Worm (Caenorhabditis elegans): ENCODE data around the gene npp-8.

npp-8 gene

DNA sequence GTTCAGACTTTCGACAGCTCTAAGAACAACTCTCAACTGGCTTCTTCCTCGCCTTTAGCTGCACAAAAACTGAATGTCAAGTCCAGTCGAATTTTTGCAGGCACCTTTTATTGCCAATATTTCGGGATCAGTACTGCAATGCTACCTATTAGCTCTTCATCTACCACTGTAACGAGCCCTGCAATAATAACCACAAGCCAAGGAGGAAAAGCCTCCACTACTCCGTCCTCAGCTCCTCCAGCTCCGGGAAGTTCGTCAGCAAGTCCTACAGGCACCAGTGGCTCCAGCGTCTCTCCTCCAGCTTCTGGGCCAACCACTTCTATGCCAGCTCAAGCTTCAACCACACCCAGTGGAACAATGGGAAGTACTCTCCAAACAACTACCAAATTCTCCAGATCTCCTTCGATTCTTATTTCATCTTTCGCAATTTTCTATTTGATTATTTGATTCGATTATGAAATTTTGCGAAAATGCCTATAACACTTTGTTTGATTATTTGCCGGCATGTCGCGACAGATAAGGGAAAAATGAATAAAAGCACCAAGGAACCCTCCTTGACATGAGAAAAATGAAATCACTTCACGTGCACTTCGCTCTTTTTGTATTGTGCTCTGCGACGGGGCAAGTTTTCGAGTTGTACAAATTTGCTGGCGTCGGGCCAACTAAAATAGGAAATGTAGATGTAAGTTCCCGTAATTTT is 40.5 kb downstream of the npp-8 start, which contains the start of gene C34H4.1:
Gene C34H4.1 (plus strand): TSS at position 559 of the 700 bp plus-strand sequence.
- no peak for TF ChIP-seq C04F5.9 (tag; optimal IDR thresholded peaks at IDR 0.05)
- no peak for TF ChIP-seq jun-1 (tag; optimal IDR thresholded peaks at IDR 0.05)
- peak; percentile 31 for TF ChIP-seq elt-2 (tag; optimal IDR thresholded peaks at IDR 0.05)
- no peak for TF ChIP-seq efl-1 (optimal IDR thresholded peaks at IDR 0.05)
- TF ChIP-seq efl-1 (GFP tag; optimal IDR thresholded peaks at IDR 0.05 in 1 of 2), result peak in 1 of 2 experiments; percentile 58

DNA sequence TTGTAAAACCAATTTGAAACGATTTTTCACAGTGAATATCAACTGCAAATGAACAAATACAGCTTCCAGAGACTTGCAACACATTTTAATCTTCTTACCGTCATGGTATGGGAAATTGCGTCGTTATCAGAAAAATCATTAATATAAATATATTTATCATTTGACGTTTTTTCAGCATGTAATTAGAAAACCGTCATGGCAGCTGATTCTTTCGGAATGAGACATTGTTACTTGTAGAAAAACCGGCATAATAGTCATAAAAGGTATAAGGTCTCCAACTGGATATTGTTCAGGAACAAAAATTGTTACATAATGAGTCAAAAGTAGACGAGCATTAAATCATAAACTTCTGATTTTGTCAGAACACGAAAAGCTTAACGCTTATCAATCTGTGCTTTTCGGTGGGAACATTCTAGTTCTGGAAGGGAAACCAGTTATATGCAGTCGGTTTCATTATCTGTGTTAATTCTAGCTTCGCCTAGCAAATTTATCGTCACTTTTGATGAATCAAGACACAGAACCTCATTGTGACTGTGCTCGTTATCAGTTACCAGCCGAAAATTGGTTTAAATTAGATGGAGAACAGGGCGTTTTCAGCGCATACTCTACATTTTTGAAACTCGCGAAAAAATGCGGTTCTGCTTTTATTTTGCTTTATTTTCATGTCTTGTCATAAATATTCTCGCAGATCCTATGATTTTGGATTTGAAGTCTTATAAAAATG is 42.3 kb downstream of the npp-8 start, which contains the start of gene C34H4.2:
Gene C34H4.2 (plus strand): TSS at position 558 of the 724 bp plus-strand sequence.
- TF ChIP-seq sptf-1 (tag; optimal IDR thresholded peaks at IDR 0.05) (no peak), ceh-88 (GFP tag; IDR thresholded peaks at IDR 0.05) (no peak), lin-35 (GFP tag; optimal IDR thresholded peaks at IDR 0.05) (no peak), elt-2 (tag; optimal IDR thresholded peaks at IDR 0.05) (peak; percentile 35), lin-15B (tag; optimal IDR thresholded peaks at IDR 0.05) (no peak), sox-4 (tag; optimal IDR thresholded peaks at IDR 0.05) (no peak), pax-3 (tag; optimal IDR thresholded peaks at IDR 0.05) (no peak), efl-1 (optimal IDR thresholded peaks at IDR 0.05) (no peak), efl-1 (GFP tag; optimal IDR thresholded peaks at IDR 0.05 in 1 of 2) (peak in 1 of 2 experiments; percentile 11), fkh-4 (tag; optimal IDR thresholded peaks at IDR 0.05; ENCODE audit: borderline replicate concordance) (no peak), elt-3 (tag; optimal IDR thresholded peaks at IDR 0.05) (no peak), ztf-11 (tag; optimal IDR thresholded peaks at IDR 0.05) (no peak), hlh-4 (tag; optimal IDR thresholded peaks at IDR 0.05) (no peak), pag-3 (tag; optimal IDR thresholded peaks at IDR 0.05; ENCODE audit: borderline replicate concordance, insufficient read depth) (no peak), nhr-12 (tag; optimal IDR thresholded peaks at IDR 0.05) (no peak), efl-3 (GFP tag; optimal IDR thresholded peaks at IDR 0.05) (no peak), aly-2 (tag; optimal IDR thresholded peaks at IDR 0.05) (no peak)

DNA sequence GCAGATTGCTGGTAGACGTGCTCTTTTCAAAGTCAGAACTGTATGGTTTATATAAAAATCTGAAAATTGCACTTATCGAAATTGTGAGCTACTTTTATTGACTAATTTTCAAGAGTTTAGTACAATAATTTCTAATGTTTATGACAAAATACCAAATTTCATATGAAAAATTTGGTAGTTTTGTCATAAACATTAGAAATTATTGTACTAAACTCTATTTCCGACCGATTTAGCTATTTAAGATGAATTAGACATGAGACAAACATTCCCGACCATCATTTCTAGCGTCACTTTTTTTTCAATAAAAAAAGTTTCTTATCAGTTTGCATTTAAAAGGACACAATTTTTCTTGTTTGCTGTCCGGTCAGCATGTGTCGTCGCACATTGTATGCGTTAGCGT is 45.0 kb downstream of the npp-8 start, which contains the start of gene tag-244:
Gene tag-244 (plus strand): TSS at position 301 of the 400 bp plus-strand sequence.
- TF ChIP-seq lin-13 (GFP tag; optimal IDR thresholded peaks at IDR 0.05) (no peak), F16B12.6 (tag; optimal IDR thresholded peaks at IDR 0.05) (no peak), mdl-1 (tag; optimal IDR thresholded peaks at IDR 0.05) (no peak), C04F5.9 (tag; optimal IDR thresholded peaks at IDR 0.05) (no peak), swsn-7 (tag; optimal IDR thresholded peaks at IDR 0.05) (no peak), egl-13 (tag; optimal IDR thresholded peaks at IDR 0.05) (no peak), lsy-2 (tag; optimal IDR thresholded peaks at IDR 0.05) (no peak), hpl-2 (GFP tag; optimal IDR thresholded peaks at IDR 0.05) (no peak), ceh-63 (GFP tag; optimal IDR thresholded peaks at IDR 0.05) (no peak), nhr-19 (GFP tag; conservative IDR thresholded peaks at IDR 0.05) (no peak), nhr-20 (tag; optimal IDR thresholded peaks at IDR 0.05) (no peak), lir-3 (tag; optimal IDR thresholded peaks at IDR 0.05; ENCODE audit: poor library complexity) (no peak), snu-23 (GFP tag; optimal IDR thresholded peaks at IDR 0.05) (no peak), unc-130 (tag; optimal IDR thresholded peaks at IDR 0.05) (no peak), nhr-28 (tag; optimal IDR thresholded peaks at IDR 0.05) (no peak), fkh-4 (tag; optimal IDR thresholded peaks at IDR 0.05; ENCODE audit: borderline replicate concordance) (no peak), ceh-90 (tag; optimal IDR thresholded peaks at IDR 0.05) (no peak)

DNA sequence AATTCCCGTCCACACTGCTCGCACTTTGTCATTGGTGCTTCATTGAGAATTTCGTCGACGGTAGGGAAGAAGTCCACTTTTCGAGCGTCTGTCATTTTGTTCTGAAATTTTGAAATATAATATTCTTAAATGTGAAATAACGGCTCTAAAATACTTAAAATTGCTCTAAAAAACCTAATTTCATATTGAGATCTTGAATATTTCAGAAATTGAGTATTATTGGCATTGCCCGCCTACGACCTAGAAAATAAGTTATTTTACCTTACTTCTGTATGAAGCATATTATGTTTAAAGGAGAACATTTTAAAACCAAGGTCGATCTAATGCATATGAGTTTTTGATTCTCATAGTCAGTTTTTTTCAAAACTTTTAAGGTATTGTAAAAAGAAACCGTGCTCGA is 45.5 kb downstream of the npp-8 start, which contains the start of gene C34H4.5:
Gene C34H4.5 (minus strand): TSS at position 101 of the 400 bp plus-strand sequence.
- no peak for TF ChIP-seq nhr-11 (tag; optimal IDR thresholded peaks at IDR 0.05)
- TF ChIP-seq C16A3.4 (tag; optimal IDR thresholded peaks at IDR 0.05), result no peak
- TF ChIP-seq Y116A8C.19 (tag; optimal IDR thresholded peaks at IDR 0.05; ENCODE audit: borderline replicate concordance), result no peak
- no peak for TF ChIP-seq ces-1 (GFP tag; optimal IDR thresholded peaks at IDR 0.05)
- no peak for TF ChIP-seq fkh-10 (GFP tag; optimal IDR thresholded peaks at IDR 0.05)
- no peak for TF ChIP-seq ama-1 (optimal IDR thresholded peaks at IDR 0.05)
- no peak for TF ChIP-seq ceh-88 (GFP tag; IDR thresholded peaks at IDR 0.05)
- TF ChIP-seq lin-35 (GFP tag; optimal IDR thresholded peaks at IDR 0.05), result no peak
- TF ChIP-seq rnt-1 (tag; optimal IDR thresholded peaks at IDR 0.05), result no peak
- no peak for TF ChIP-seq grh-1 (GFP tag; IDR thresholded peaks at IDR 0.05)
- no peak for TF ChIP-seq elt-3 (tag; optimal IDR thresholded peaks at IDR 0.05)
